Fruit fly (Drosophila melanogaster): Measurements from ENCODE around the gene CG4558.
A peak's percentile ranks its signal among the peaks of the same experiment; 100 is the strongest.

CG4558 gene

DNA sequence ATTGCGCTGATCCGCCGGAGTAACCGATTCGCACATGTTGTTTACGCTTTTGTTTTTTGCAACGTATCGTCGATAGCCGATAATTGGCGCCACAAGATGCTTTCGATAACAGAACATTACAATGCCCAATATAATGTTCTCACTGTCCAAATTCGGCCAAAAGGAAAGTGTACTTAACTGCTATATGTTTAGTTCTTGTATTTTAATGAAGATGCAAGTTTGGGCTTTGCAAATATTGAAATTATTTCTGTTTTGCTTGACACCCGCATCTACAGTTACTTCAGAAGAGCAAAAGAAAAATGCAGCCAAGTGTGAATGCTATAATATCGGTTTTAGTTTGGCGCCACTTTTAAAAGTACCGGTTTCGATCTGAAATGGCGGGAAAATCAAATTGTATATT, 3.0 kb downstream of the CG4558 start (continued):
- TF ChIP-seq emc (GFP tag; optimal IDR thresholded peaks at IDR 0.05) (peak; percentile 86), CG2875 (GFP tag; optimal IDR thresholded peaks at IDR 0.05) (peak; percentile 67), PHDP (tag; optimal IDR thresholded peaks at IDR 0.05) (peak; percentile 91), zen (tag; optimal IDR thresholded peaks at IDR 0.05) (peak; percentile 84), CG9797 (GFP tag; optimal IDR thresholded peaks at IDR 0.05) (peak; percentile 49), CG17912 (GFP tag; optimal IDR thresholded peaks at IDR 0.05) (peak; percentile 77), chinmo (GFP tag; IDR thresholded peaks at IDR 0.05; ENCODE audit: partially characterized antibody) (no peak), CG6654 (GFP tag; optimal IDR thresholded peaks at IDR 0.05) (peak; percentile 71), CG10209 (GFP tag; optimal IDR thresholded peaks at IDR 0.05) (peak; percentile 92), CG4854 (GFP tag; optimal IDR thresholded peaks at IDR 0.05) (peak; percentile 90), dati (GFP tag; IDR thresholded peaks at IDR 0.05) (0 out of 2 replicates have a peak, but pooled peaks have one; percentile 37), ato (GFP tag; IDR thresholded peaks at IDR 0.05; ENCODE audit: partially characterized antibody) (peak; percentile 11; the same call in 1 of the 2 replicates), Doc2 (GFP tag; IDR thresholded peaks at IDR 0.05) (no peak), pb (GFP tag; optimal IDR thresholded peaks at IDR 0.05) (peak; percentile 91), zfh2 (GFP tag; optimal IDR thresholded peaks at IDR 0.05) (peak; percentile 93), CG8359 (GFP tag; optimal IDR thresholded peaks at IDR 0.05; ENCODE audit: borderline replicate concordance) (peak; percentile 64), CG4328 (GFP tag; optimal IDR thresholded peaks at IDR 0.05) (peak; percentile 89), CG12769 (tag; optimal IDR thresholded peaks at IDR 0.05) (peak; percentile 95), gfzf (GFP tag; optimal IDR thresholded peaks at IDR 0.05) (peak; percentile 38), fd96Cb (tag; optimal IDR thresholded peaks at IDR 0.05) (peak; percentile 91), CkIIα-i1 (GFP tag; IDR thresholded peaks at IDR 0.05) (no peak), Six4 (GFP tag; optimal IDR thresholded peaks at IDR 0.05) (peak; percentile 86), Deaf1 (tag; optimal IDR thresholded peaks at IDR 0.05) (peak; percentile 68), z (GFP tag; IDR thresholded peaks at IDR 0.05) (no peak), vnd (GFP tag; IDR thresholded peaks at IDR 0.05; ENCODE audit: partially characterized antibody) (no peak; the same call in 2 of the 3 replicates), sug (tag; optimal IDR thresholded peaks at IDR 0.05) (peak; percentile 94), nerfin-2 (GFP tag; IDR thresholded peaks at IDR 0.05; ENCODE audit: partially characterized antibody) (no peak), pum (GFP tag; optimal IDR thresholded peaks at IDR 0.05) (peak; percentile 92), HHEX (GFP tag; optimal IDR thresholded peaks at IDR 0.05) (peak; percentile 91), CG11398 (GFP tag; optimal IDR thresholded peaks at IDR 0.05) (peak; percentile 89), CG15514 (GFP tag; optimal IDR thresholded peaks at IDR 0.05) (peak; percentile 92), CG12942 (GFP tag; optimal IDR thresholded peaks at IDR 0.05) (peak; percentile 86), CG10321 (GFP tag; IDR thresholded peaks at IDR 0.05) (peak; percentile 53; the same call in 1 of the 2 replicates), Nf-YA (GFP tag; IDR thresholded peaks at IDR 0.05) (peak; percentile 64), CG16779 (GFP tag; IDR thresholded peaks at IDR 0.05) (0 out of 2 replicates have a peak, but pooled peaks have one; percentile 8), CG34376 (GFP tag; optimal IDR thresholded peaks at IDR 0.05) (peak; percentile 92), Eip74EF (GFP tag; optimal IDR thresholded peaks at IDR 0.05) (peak in 1 of 2 experiments; percentile 72), CG10959 (GFP tag; IDR thresholded peaks at IDR 0.05) (peak; percentile 38; the same call in 1 of the 2 replicates), CG42726 (GFP tag; IDR thresholded peaks at IDR 0.05; ENCODE audit: partially characterized antibody) (no peak), pzg (GFP tag; optimal IDR thresholded peaks at IDR 0.05) (peak; percentile 76), Dref (GFP tag; IDR thresholded peaks at IDR 0.05) (peak; percentile 70), D (optimal IDR thresholded peaks at IDR 0.05) (no peak), D (GFP tag; optimal IDR thresholded peaks at IDR 0.05) (peak; percentile 81), CG10543 (GFP tag; optimal IDR thresholded peaks at IDR 0.05) (peak; percentile 87), chif (GFP tag; optimal IDR thresholded peaks at IDR 0.05) (peak; percentile 85 to 90), exex (tag; optimal IDR thresholded peaks at IDR 0.05) (peak; percentile 71), mam (GFP tag; optimal IDR thresholded peaks at IDR 0.05) (peak; percentile 95), prd (optimal IDR thresholded peaks at IDR 0.05) (no peak), prd (GFP tag; IDR thresholded peaks at IDR 0.05) (peak; percentile 88)

All from whole organism, embryonic.